Worm (Caenorhabditis elegans): ENCODE data around the gene F59A6.13.
A peak's percentile ranks its signal among the peaks of the same experiment; 100 is the strongest.

The F59A6.13 gene

ce11 chrII:5032669-5033068, 10.1 kb downstream of the F59A6.13 start:
- TF ChIP-seq aly-2 (tag; optimal IDR thresholded peaks at IDR 0.05) (no peak), C16A3.4 (tag; optimal IDR thresholded peaks at IDR 0.05) (peak; percentile 41), hlh-17 (GFP tag; optimal IDR thresholded peaks at IDR 0.05; ENCODE audit: borderline replicate concordance) (no peak), lin-35 (GFP tag; optimal IDR thresholded peaks at IDR 0.05) (peak; percentile 49 to 71), nhr-28 (tag; optimal IDR thresholded peaks at IDR 0.05) (no peak), alr-1 (tag; optimal IDR thresholded peaks at IDR 0.05; ENCODE audit: borderline replicate concordance) (no peak), lin-14 (GFP tag; optimal IDR thresholded peaks at IDR 0.05) (peak; percentile 40), efl-3 (GFP tag; optimal IDR thresholded peaks at IDR 0.05) (no peak), C34B4.2 (tag; optimal IDR thresholded peaks at IDR 0.05) (no peak), vab-15 (tag; optimal IDR thresholded peaks at IDR 0.05) (peak; percentile 34), nhr-19 (GFP tag; conservative IDR thresholded peaks at IDR 0.05) (peak; percentile 70), pqm-1 (tag; optimal IDR thresholded peaks at IDR 0.05) (no peak), grh-1 (GFP tag; IDR thresholded peaks at IDR 0.05) (no peak), nhr-90 (tag; optimal IDR thresholded peaks at IDR 0.05; ENCODE audit: poor library complexity) (peak; percentile 38), F16B12.6 (tag; optimal IDR thresholded peaks at IDR 0.05) (peak; percentile 48), mdl-1 (tag; optimal IDR thresholded peaks at IDR 0.05) (peak in 1 of 2 experiments; percentile 58), irx-1 (tag; optimal IDR thresholded peaks at IDR 0.05) (peak; percentile 24), ces-1 (GFP tag; optimal IDR thresholded peaks at IDR 0.05) (no peak), aha-1 (tag; optimal IDR thresholded peaks at IDR 0.05) (no peak), zip-4 (GFP tag; optimal IDR thresholded peaks at IDR 0.05) (no peak), efl-1 (optimal IDR thresholded peaks at IDR 0.05) (peak; percentile 54 to 59), efl-1 (GFP tag; optimal IDR thresholded peaks at IDR 0.05 in 1 of 2) (peak; percentile 51 to 95), nhr-12 (tag; optimal IDR thresholded peaks at IDR 0.05) (no peak), elt-3 (tag; optimal IDR thresholded peaks at IDR 0.05) (peak in 2 of 6 experiments; percentile 19 to 65), tbx-2 (tag; optimal IDR thresholded peaks at IDR 0.05) (peak; percentile 27), sox-4 (tag; optimal IDR thresholded peaks at IDR 0.05) (no peak), nhr-77 (tag; optimal IDR thresholded peaks at IDR 0.05) (peak; percentile 9), ztf-11 (tag; optimal IDR thresholded peaks at IDR 0.05) (no peak), jun-1 (tag; optimal IDR thresholded peaks at IDR 0.05) (no peak), fkh-8 (tag; optimal IDR thresholded peaks at IDR 0.05) (peak; percentile 48), rnt-1 (tag; optimal IDR thresholded peaks at IDR 0.05) (peak; percentile 69), dsc-1 (tag; optimal IDR thresholded peaks at IDR 0.05) (peak; percentile 66), skn-1 (tag; optimal IDR thresholded peaks at IDR 0.05) (no peak), ets-5 (GFP tag; IDR thresholded peaks at IDR 0.05) (no peak), nhr-84 (tag; optimal IDR thresholded peaks at IDR 0.05) (no peak), ztf-4 (tag; optimal IDR thresholded peaks at IDR 0.05) (peak; percentile 48), fos-1 (tag; optimal IDR thresholded peaks at IDR 0.05) (peak; percentile 55), ceh-63 (GFP tag; optimal IDR thresholded peaks at IDR 0.05) (no peak), nhr-85 (tag) (peak; percentile 45), ceh-82 (tag; optimal IDR thresholded peaks at IDR 0.05) (peak in 1 of 3 experiments; percentile 56), unc-86 (tag; optimal IDR thresholded peaks at IDR 0.05) (peak; percentile 13), unc-30 (tag; optimal IDR thresholded peaks at IDR 0.05) (no peak), elt-2 (tag; optimal IDR thresholded peaks at IDR 0.05) (peak; percentile 60), egl-27 (tag; optimal IDR thresholded peaks at IDR 0.05) (no peak), unc-98 (GFP tag; IDR thresholded peaks at IDR 0.05) (no peak), mab-9 (GFP tag; IDR thresholded peaks at IDR 0.05) (no peak), lin-39 (tag; optimal IDR thresholded peaks at IDR 0.05) (no peak), ama-1 (optimal IDR thresholded peaks at IDR 0.05) (no peak), fkh-10 (GFP tag; optimal IDR thresholded peaks at IDR 0.05) (no peak), nhr-237 (tag; optimal IDR thresholded peaks at IDR 0.05) (no peak), lsy-2 (tag; optimal IDR thresholded peaks at IDR 0.05) (peak; percentile 50 to 73), lir-3 (tag; optimal IDR thresholded peaks at IDR 0.05; ENCODE audit: poor library complexity) (peak; percentile 30), dpl-1 (GFP tag; optimal IDR thresholded peaks at IDR 0.05) (peak in 2 of 3 experiments; percentile 33 to 45), ceh-90 (tag; optimal IDR thresholded peaks at IDR 0.05) (no peak)
